Fruit fly (Drosophila melanogaster) whole organism, embryonic: ENCODE data around the gene CG42699.
A peak's percentile ranks its signal among the peaks of the same experiment; 100 is the strongest.

Source experiments
- Antp ChIP-seq: fragments of 200-800 bp; sonication (Bioruptor generic); optimal IDR thresholded peaks from 3 replicates; lab custom pipeline; 2016; ENCODE audit warnings: missing biosample characterization, missing genetic modification characterization
- BEAF-32 ChIP-seq: fragments of 200-800 bp; sonication (Bioruptor generic); optimal IDR thresholded peaks from 3 replicates; lab custom pipeline; 2017; ENCODE audit warnings: missing biosample characterization, missing genetic modification characterization, mild to moderate bottlenecking, moderate library complexity, missing genetic modification reagents
- Bgb ChIP-seq: fragments of 200-800 bp; sonication (Bioruptor generic); IDR thresholded peaks from 2 replicates; pipeline ENCODE4 v1.3.6; 2022; ENCODE audit warnings: missing biosample characterization, missing genetic modification characterization; ENCODE audit not compliant: partially characterized antibody
- CG10147 ChIP-seq: fragments of 200-800 bp; sonication (Bioruptor generic); optimal IDR thresholded peaks from 2 replicates; lab custom pipeline; 2019; ENCODE audit warnings: missing biosample characterization, mild to moderate bottlenecking, missing genetic modification characterization, moderate library complexity
- CG10209 ChIP-seq: fragments of 200-800 bp; sonication (Bioruptor generic); optimal IDR thresholded peaks from 3 replicates; lab custom pipeline; 2017; ENCODE audit warnings: missing biosample characterization, mild to moderate bottlenecking, missing genetic modification characterization, missing genetic modification reagents
- CG12299 ChIP-seq: fragments of 200-800 bp; sonication (Bioruptor generic); optimal IDR thresholded peaks from 2 replicates; lab custom pipeline; 2018; ENCODE audit warnings: missing biosample characterization, mild to moderate bottlenecking, missing genetic modification characterization
- CG14860 ChIP-seq: fragments of 200-800 bp; sonication (Bioruptor generic); IDR thresholded peaks from 3 replicates; pipeline ENCODE4 v1.3.6; 2022; ENCODE audit warnings: missing biosample characterization, missing genetic modification characterization; ENCODE audit not compliant: partially characterized antibody
- CG15479 ChIP-seq: fragments of 200-800 bp; sonication (Bioruptor generic); optimal IDR thresholded peaks from 3 replicates; lab custom pipeline; 2019; ENCODE audit warnings: missing biosample characterization, mild to moderate bottlenecking, missing genetic modification characterization, moderate library complexity
- CG1602 ChIP-seq: fragments of 200-800 bp; sonication (Bioruptor generic); optimal IDR thresholded peaks from 3 replicates; lab custom pipeline; 2016; ENCODE audit warnings: missing biosample characterization, missing genetic modification characterization
- CG17361 ChIP-seq: fragments of 200-800 bp; sonication (Bioruptor generic); IDR thresholded peaks from 3 replicates; pipeline ENCODE4 v1.3.6; 2022; ENCODE audit warnings: missing biosample characterization, missing genetic modification characterization
- CG17568 ChIP-seq: fragments of 200-800 bp; sonication (Bioruptor generic); optimal IDR thresholded peaks from 2 replicates; lab custom pipeline; 2018; ENCODE audit warnings: missing biosample characterization, mild to moderate bottlenecking, missing genetic modification characterization, moderate library complexity
- CG1832 ChIP-seq: fragments of 200-800 bp; sonication (Bioruptor generic); optimal IDR thresholded peaks from 2 replicates; lab custom pipeline; 2017; ENCODE audit warnings: missing biosample characterization, mild to moderate bottlenecking, missing genetic modification characterization, inconsistent platforms
- CG3163 ChIP-seq: fragments of 200-800 bp; sonication (Bioruptor generic); optimal IDR thresholded peaks from 3 replicates; lab custom pipeline; 2016; ENCODE audit warnings: missing biosample characterization, missing genetic modification characterization
- CG32772 ChIP-seq: fragments of 200-800 bp; sonication (Bioruptor generic); IDR thresholded peaks from 2 replicates; pipeline ENCODE4 v1.3.6; 2022; ENCODE audit warnings: missing biosample characterization, missing genetic modification characterization
- CG3407 ChIP-seq: fragments of 200-800 bp; sonication (Bioruptor generic); optimal IDR thresholded peaks from 2 replicates; lab custom pipeline; 2018; ENCODE audit warnings: missing biosample characterization, mild to moderate bottlenecking, missing genetic modification characterization
- CG34376 ChIP-seq: fragments of 200-800 bp; sonication (Bioruptor generic); optimal IDR thresholded peaks from 2 replicates; lab custom pipeline; 2018; ENCODE audit warnings: missing biosample characterization, mild to moderate bottlenecking, missing genetic modification characterization
- CG42726 ChIP-seq: fragments of 200-800 bp; sonication (Bioruptor generic); IDR thresholded peaks from 2 replicates; pipeline ENCODE4 v1.3.6; 2022; ENCODE audit warnings: missing biosample characterization, missing genetic modification characterization; ENCODE audit not compliant: partially characterized antibody
- CG4730 ChIP-seq: fragments of 200-800 bp; sonication (Bioruptor generic); IDR thresholded peaks from 2 replicates; pipeline ENCODE4 v1.3.6; 2022; ENCODE audit warnings: missing biosample characterization, missing genetic modification characterization
- CG4820 ChIP-seq: fragments of 200-800 bp; sonication (Bioruptor generic); optimal IDR thresholded peaks from 3 replicates; lab custom pipeline; 2016; ENCODE audit warnings: missing biosample characterization, missing genetic modification characterization
- CG7987 ChIP-seq: fragments of 200-800 bp; sonication (Bioruptor generic); optimal IDR thresholded peaks from 2 replicates; lab custom pipeline; 2018; ENCODE audit warnings: missing biosample characterization, mild to moderate bottlenecking, missing genetic modification characterization, moderate library complexity
- CG9215 ChIP-seq: fragments of 200-800 bp; sonication (Bioruptor generic); IDR thresholded peaks from 2 replicates; pipeline ENCODE4 v1.3.6; 2022; ENCODE audit warnings: missing biosample characterization, missing genetic modification characterization
- CG9609 ChIP-seq: fragments of 200-800 bp; sonication (Bioruptor generic); optimal IDR thresholded peaks from 3 replicates; lab custom pipeline; 2016; ENCODE audit warnings: missing biosample characterization, missing genetic modification characterization
- CTCF ChIP-seq: fragments of 200-800 bp; sonication (Bioruptor generic); optimal IDR thresholded peaks from 2 replicates; lab custom pipeline; 2017; ENCODE audit warnings: missing biosample characterization, mild to moderate bottlenecking, missing genetic modification characterization, moderate library complexity
- Dip3 ChIP-seq: fragments of 200-800 bp; sonication (Bioruptor generic); optimal IDR thresholded peaks from 3 replicates; lab custom pipeline; 2016; ENCODE audit warnings: missing biosample characterization, missing genetic modification characterization
- E2f1 ChIP-seq: fragments of 200-800 bp; sonication (Bioruptor generic); IDR thresholded peaks from 2 replicates; pipeline ENCODE4 v1.3.6; 2022; ENCODE audit warnings: missing biosample characterization, missing genetic modification characterization
- Gsc ChIP-seq: fragments of 200-800 bp; sonication (Bioruptor generic); IDR thresholded peaks from 2 replicates; pipeline ENCODE4 v1.3.6; 2022; ENCODE audit warnings: missing biosample characterization, missing genetic modification characterization
- Hand ChIP-seq: fragments of 200-800 bp; sonication (Bioruptor generic); optimal IDR thresholded peaks from 2 replicates; lab custom pipeline; 2017; ENCODE audit warnings: mild to moderate bottlenecking, missing biosample characterization, missing genetic modification reagents, missing genetic modification characterization
- NfI ChIP-seq: fragments of 200-800 bp; sonication (Bioruptor generic); optimal IDR thresholded peaks from 3 replicates; lab custom pipeline; 2018; ENCODE audit warnings: missing biosample characterization, mild to moderate bottlenecking, missing genetic modification characterization, moderate library complexity
- PHDP ChIP-seq: fragments of 200-800 bp; sonication (Bioruptor generic); optimal IDR thresholded peaks from 3 replicates; lab custom pipeline; 2018; ENCODE audit warnings: missing biosample characterization, mild to moderate bottlenecking, missing genetic modification characterization, moderate library complexity
- Six4 ChIP-seq: fragments of 200-800 bp; sonication (Bioruptor generic); optimal IDR thresholded peaks from 2 replicates; lab custom pipeline; 2016; ENCODE audit warnings: missing biosample characterization, missing genetic modification characterization
- Sox100B ChIP-seq: fragments of 200-800 bp; sonication (Bioruptor generic); optimal IDR thresholded peaks from 3 replicates; lab custom pipeline; 2018; ENCODE audit warnings: missing biosample characterization, mild to moderate bottlenecking, missing genetic modification characterization
- Vsx1 ChIP-seq: fragments of 200-800 bp; sonication (Bioruptor generic); optimal IDR thresholded peaks from 2 replicates; lab custom pipeline; 2017; ENCODE audit warnings: missing biosample characterization, mild to moderate bottlenecking, missing genetic modification characterization, missing genetic modification reagents
- YL-1 ChIP-seq: fragments of 200-800 bp; sonication (Bioruptor generic); optimal IDR thresholded peaks from 3 replicates; lab custom pipeline; 2017; ENCODE audit warnings: missing biosample characterization, mild to moderate bottlenecking, missing genetic modification characterization
- az2 ChIP-seq: fragments of 200-800 bp; sonication (Bioruptor generic); optimal IDR thresholded peaks from 3 replicates; lab custom pipeline; 2016; ENCODE audit warnings: missing biosample characterization, missing genetic modification characterization
- croc ChIP-seq: fragments of 200-800 bp; sonication (Bioruptor generic); conservative IDR thresholded peaks from 3 replicates; pipeline ENCODE4 v1.3.6; 2022; ENCODE audit warnings: missing biosample characterization, missing genetic modification characterization
- eyg ChIP-seq: fragments of 200-800 bp; sonication (Bioruptor generic); optimal IDR thresholded peaks from 3 replicates; lab custom pipeline; 2016; ENCODE audit warnings: missing biosample characterization, missing genetic modification characterization
- fd3F ChIP-seq: fragments of 200-800 bp; sonication (Bioruptor generic); optimal IDR thresholded peaks from 2 replicates; lab custom pipeline; 2018; ENCODE audit warnings: missing biosample characterization, mild to moderate bottlenecking, missing genetic modification characterization, moderate library complexity
- grau ChIP-seq: fragments of 200-800 bp; optimal IDR thresholded peaks from 3 replicates; lab custom pipeline; 2019; ENCODE audit warnings: missing biosample characterization, mild to moderate bottlenecking, missing genetic modification characterization, moderate library complexity
- jing ChIP-seq: fragments of 200-800 bp; sonication (Bioruptor generic); optimal IDR thresholded peaks from 2 replicates; lab custom pipeline; 2018; ENCODE audit warnings: missing biosample characterization, mild to moderate bottlenecking, missing genetic modification characterization
- kah ChIP-seq: fragments of 200-800 bp; sonication (Bioruptor generic); optimal IDR thresholded peaks from 2 replicates; lab custom pipeline; 2018; ENCODE audit warnings: missing biosample characterization, mild to moderate bottlenecking, missing genetic modification characterization
- klu ChIP-seq: fragments of 200-800 bp; sonication (Bioruptor generic); IDR thresholded peaks from 2 replicates; pipeline ENCODE4 v1.3.6; 2022; ENCODE audit warnings: missing biosample characterization, missing genetic modification characterization
- nom ChIP-seq: fragments of 200-800 bp; sonication (Bioruptor generic); optimal IDR thresholded peaks from 2 replicates; lab custom pipeline; 2017; ENCODE audit warnings: missing biosample characterization, missing genetic modification characterization, mild to moderate bottlenecking, moderate library complexity, missing genetic modification reagents
- p53 ChIP-seq: fragments of 200-800 bp; sonication (Bioruptor generic); optimal IDR thresholded peaks from 2 replicates; lab custom pipeline; 2016; ENCODE audit warnings: missing biosample characterization, missing genetic modification characterization
- pita ChIP-seq: fragments of 200-800 bp; sonication (Bioruptor generic); optimal IDR thresholded peaks from 2 replicates; lab custom pipeline; 2017; ENCODE audit warnings: missing biosample characterization, mild to moderate bottlenecking, missing genetic modification characterization
- sim ChIP-seq: fragments of 200-800 bp; sonication (Bioruptor generic); IDR thresholded peaks from 2 replicates; pipeline ENCODE4 v1.3.6; 2022; ENCODE audit warnings: missing biosample characterization, missing genetic modification characterization
- slou ChIP-seq: fragments of 200-800 bp; sonication (Bioruptor generic); optimal IDR thresholded peaks from 3 replicates; lab custom pipeline; 2016; ENCODE audit warnings: missing biosample characterization, missing genetic modification characterization
- stc ChIP-seq: fragments of 200-800 bp; sonication (Bioruptor generic); IDR thresholded peaks from 2 replicates; pipeline ENCODE4 v1.3.6; 2022; ENCODE audit warnings: missing biosample characterization, missing genetic modification characterization
- tio ChIP-seq: fragments of 200-800 bp; sonication (Bioruptor generic); optimal IDR thresholded peaks from 2 replicates; lab custom pipeline; 2017; ENCODE audit warnings: missing biosample characterization, missing genetic modification characterization, inconsistent platforms
- usp ChIP-seq: fragments of >200 bp; optimal IDR thresholded peaks from 2 replicates; lab custom pipeline; 2017; ENCODE audit warnings: missing biosample characterization, missing genetic modification characterization
- zf30C ChIP-seq: fragments of 200-800 bp; sonication (Bioruptor generic); optimal IDR thresholded peaks from 3 replicates; lab custom pipeline; 2018; ENCODE audit warnings: missing biosample characterization, mild to moderate bottlenecking, missing genetic modification characterization

Gene CG42699

dm6 chrX:5783260-5784040, 19.1 kb downstream of the CG42699 start (continued):
- TF ChIP-seq grau (tag; lab: Kevin White, UChicago) = peak; percentile 38
- no peak for TF ChIP-seq CG42726
- TF ChIP-seq CG9215 (GFP tag; lab: Robert Waterston, UW) = no peak
- no peak for TF ChIP-seq CG7987 (GFP tag; lab: Kevin White, UChicago)
- no peak for TF ChIP-seq stc (GFP tag; lab: Robert Waterston, UW)
- no peak for TF ChIP-seq slou (GFP tag; lab: Kevin White, UChicago)
- TF ChIP-seq CG15479 (GFP tag; lab: Kevin White, UChicago) = no peak
- TF ChIP-seq p53 (GFP tag; lab: Kevin White, UChicago) = no peak
- TF ChIP-seq fd3F (GFP tag; lab: Kevin White, UChicago) = no peak
- TF ChIP-seq CG4730 (GFP tag; lab: Robert Waterston, UW) = no peak
- no peak for TF ChIP-seq E2f1 (GFP tag; lab: Robert Waterston, UW)
- TF ChIP-seq usp (GFP tag; lab: Kevin White, UChicago) = no peak
- peak; percentile 47 for TF ChIP-seq az2
- no peak for TF ChIP-seq CG34376 (GFP tag; lab: Kevin White, UChicago)
- TF ChIP-seq CG3407 (GFP tag; lab: Kevin White, UChicago) = peak; percentile 41
- no peak for TF ChIP-seq BEAF-32
- TF ChIP-seq croc (GFP tag; lab: Robert Waterston, UW) = peak; percentile 39; the same call in 1 of the 3 replicates
- no peak for TF ChIP-seq Dip3 (GFP tag; lab: Kevin White, UChicago)
- peak; percentile 41 for TF ChIP-seq jing (GFP tag; lab: Kevin White, UChicago)
- TF ChIP-seq Vsx1 (GFP tag; lab: Kevin White, UChicago) = no peak
- TF ChIP-seq CG1832 (GFP tag; lab: Kevin White, UChicago) = no peak
- no peak for TF ChIP-seq YL-1 (GFP tag; lab: Kevin White, UChicago)
- TF ChIP-seq CG9609 (GFP tag; lab: Kevin White, UChicago) = no peak
- no peak for TF ChIP-seq CG12299 (tag; lab: Kevin White, UChicago)
- TF ChIP-seq Sox100B (GFP tag; lab: Kevin White, UChicago) = no peak
- no peak for TF ChIP-seq Antp
- TF ChIP-seq CG17568 (GFP tag; lab: Kevin White, UChicago) = no peak
- TF ChIP-seq CG17361 (GFP tag; lab: Robert Waterston, UW) = peak; percentile 57; the same call in 1 of the 3 replicates
- no peak for TF ChIP-seq CTCF (GFP tag; lab: Kevin White, UChicago)
- peak; percentile 4 for TF ChIP-seq NfI (GFP tag; lab: Kevin White, UChicago)
- peak; percentile 35 for TF ChIP-seq CG10209 (GFP tag; lab: Kevin White, UChicago)
- no peak for TF ChIP-seq zf30C (GFP tag; lab: Kevin White, UChicago)
- no peak for TF ChIP-seq nom (GFP tag; lab: Kevin White, UChicago)
- TF ChIP-seq kah (GFP tag; lab: Kevin White, UChicago) = no peak
- peak; percentile 42 for TF ChIP-seq CG4820 (GFP tag; lab: Kevin White, UChicago)
- TF ChIP-seq CG1602 (GFP tag; lab: Kevin White, UChicago) = no peak
- no peak for TF ChIP-seq pita (GFP tag; lab: Kevin White, UChicago)
- TF ChIP-seq eyg (GFP tag; lab: Kevin White, UChicago) = no peak
- TF ChIP-seq Bgb (GFP tag; lab: Robert Waterston, UW) = no peak
- no peak for TF ChIP-seq tio
- no peak for TF ChIP-seq CG14860 (GFP tag; lab: Robert Waterston, UW)
- TF ChIP-seq Gsc (GFP tag; lab: Robert Waterston, UW) = no peak
- TF ChIP-seq klu (GFP tag; lab: Robert Waterston, UW) = no peak
- no peak for TF ChIP-seq Hand (GFP tag; lab: Kevin White, UChicago)
- TF ChIP-seq PHDP = peak; percentile 41
- TF ChIP-seq sim = no peak
- no peak for TF ChIP-seq Six4 (GFP tag; lab: Kevin White, UChicago)
- TF ChIP-seq CG3163 (GFP tag; lab: Kevin White, UChicago) = no peak
- peak; percentile 55; the same call in 1 of the 2 replicates for TF ChIP-seq CG32772 (GFP tag; lab: Robert Waterston, UW)
- TF ChIP-seq CG10147 (GFP tag; lab: Kevin White, UChicago) = no peak
